Fruit fly (Drosophila melanogaster): ENCODE results near the gene E23.
A peak's percentile ranks its signal among the peaks of the same experiment; 100 is the strongest.

DNA sequence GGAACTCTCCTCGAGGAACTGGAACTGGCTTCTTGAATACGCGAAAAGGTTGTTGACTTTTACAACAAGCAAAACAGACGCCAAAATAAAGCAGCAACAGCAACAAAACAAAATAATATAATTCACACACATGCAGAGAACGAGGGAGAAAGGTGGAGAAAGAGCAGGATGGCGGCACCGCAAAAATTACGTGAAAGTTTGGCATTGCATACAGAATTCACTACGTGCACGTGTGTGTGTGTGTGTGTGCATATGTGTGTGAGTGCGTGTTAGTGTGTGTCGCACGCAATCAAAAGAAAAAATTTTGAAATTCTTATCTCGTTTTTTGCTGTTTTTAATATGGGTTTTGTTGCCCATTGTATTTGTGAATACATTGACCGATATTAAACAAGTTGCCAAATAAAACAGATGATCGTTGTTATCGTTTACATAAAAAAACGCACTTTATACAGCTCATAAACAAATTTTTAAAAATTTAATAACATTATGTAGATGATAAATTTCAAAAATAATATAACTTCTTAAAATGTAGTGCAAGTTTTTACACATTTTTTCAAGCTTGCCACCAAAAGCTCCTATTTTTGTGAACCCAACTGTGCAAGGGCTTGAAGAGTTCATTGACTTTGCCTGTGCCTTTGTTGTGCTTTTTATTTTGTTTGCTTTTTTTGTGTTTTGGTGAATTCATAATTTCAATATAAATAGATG, 13.2 kb downstream of the E23 start:
- no peak for TF ChIP-seq Ets98B (GFP tag; IDR thresholded peaks at IDR 0.05)
- TF ChIP-seq CG9948 (tag; optimal IDR thresholded peaks at IDR 0.05), result peak; percentile 17
- peak; percentile 52 for TF ChIP-seq EcR (GFP tag; optimal IDR thresholded peaks at IDR 0.05)
- TF ChIP-seq CG8159 (tag; optimal IDR thresholded peaks at IDR 0.05), result no peak
- peak; percentile 33 for TF ChIP-seq CG17806 (tag; optimal IDR thresholded peaks at IDR 0.05)
- TF ChIP-seq CG10348 (GFP tag; IDR thresholded peaks at IDR 0.05), result no peak
- TF ChIP-seq CG14655 (GFP tag; optimal IDR thresholded peaks at IDR 0.05), result peak; percentile 2
- TF ChIP-seq gl (tag; optimal IDR thresholded peaks at IDR 0.05), result no peak
- no peak for TF ChIP-seq CG13204 (GFP tag; optimal IDR thresholded peaks at IDR 0.05)
- TF ChIP-seq rn (GFP tag; IDR thresholded peaks at IDR 0.05), result no peak
- TF ChIP-seq CG15710 (tag; optimal IDR thresholded peaks at IDR 0.05), result peak; percentile 7

All from whole organism, pupa.